Worm (Caenorhabditis elegans) whole organism, mixed stage, embryonic: Measurements from ENCODE around the gene C17C3.6.

Experiments
- drap-1 ChIP-seq: fragments of 200-800 bp; sonication (Bioruptor generic); optimal IDR thresholded peaks from 3 replicates; lab custom pipeline; 2018; ENCODE audit warnings: mild to moderate bottlenecking, missing genetic modification characterization, missing compliant biosample characterization
- nhr-237 ChIP-seq: fragments of 150-350 bp; optimal IDR thresholded peaks from 2 replicates; lab custom pipeline; 2014; ENCODE audit warnings: missing biosample characterization, missing genetic modification characterization
- nhr-28 ChIP-seq: fragments of 150-350 bp; optimal IDR thresholded peaks from 2 replicates; lab custom pipeline; 2014; ENCODE audit warnings: missing biosample characterization, missing genetic modification characterization
- unc-62 ChIP-seq: fragments of 150-350 bp; optimal IDR thresholded peaks from 2 replicates; lab custom pipeline; 2014; ENCODE audit warnings: missing biosample characterization, missing genetic modification reagents, missing genetic modification characterization

ce11 chrII:5554788-5555187, 4.9 kb downstream of the C17C3.6 start:
- TF ChIP-seq nhr-28 (tag; lab: Kevin White, UChicago), result no peak
- TF ChIP-seq unc-62, result no peak
- no peak for TF ChIP-seq nhr-237 (tag; lab: Kevin White, UChicago)
- TF ChIP-seq drap-1 (GFP tag; lab: Kevin White, UChicago), result no peak
